Worm (Caenorhabditis elegans) whole organism, mixed stage, embryonic: ENCODE results near the gene ZK632.9.

Source experiments
- M03D4.4 ChIP-seq: sonication (generic microtip); optimal IDR thresholded peaks from 2 replicates; lab custom pipeline; 2017; ENCODE audit warnings: mild to moderate bottlenecking, missing genetic modification characterization, missing compliant biosample characterization
- bed-3 ChIP-seq: fragments of 200-800 bp; sonication (Bioruptor generic); optimal IDR thresholded peaks from 3 replicates; lab custom pipeline; 2018; ENCODE audit warnings: mild to moderate bottlenecking, missing genetic modification characterization, moderate library complexity, missing compliant biosample characterization
- blmp-1 ChIP-seq: fragments of 150-350 bp; optimal IDR thresholded peaks from 2 replicates; lab custom pipeline; 2014; ENCODE audit warnings: missing biosample characterization, missing genetic modification characterization
- ceh-39 ChIP-seq: fragments of 150-350 bp; optimal IDR thresholded peaks from 2 replicates; lab custom pipeline; 2014; ENCODE audit warnings: missing biosample characterization, missing genetic modification characterization
- ceh-83 ChIP-seq: fragments of 200-800 bp; sonication (Bioruptor generic); optimal IDR thresholded peaks from 2 replicates; lab custom pipeline; 2018; ENCODE audit warnings: mild to moderate bottlenecking, missing genetic modification characterization, missing compliant biosample characterization
- ces-1 ChIP-seq: fragments of 150-350 bp; optimal IDR thresholded peaks from 2 replicates; lab custom pipeline; 2014; ENCODE audit warnings: missing biosample characterization, missing genetic modification reagents, missing genetic modification characterization
- drap-1 ChIP-seq: fragments of 200-800 bp; sonication (Bioruptor generic); optimal IDR thresholded peaks from 3 replicates; lab custom pipeline; 2018; ENCODE audit warnings: mild to moderate bottlenecking, missing genetic modification characterization, missing compliant biosample characterization
- elt-1 ChIP-seq: sonication (generic microtip); optimal IDR thresholded peaks from 2 replicates; lab custom pipeline; 2017; ENCODE audit warnings: missing genetic modification characterization, mild to moderate bottlenecking, missing compliant biosample characterization, antibody characterized with exemption, moderate library complexity, borderline replicate concordance; ENCODE audit not compliant: insufficient read depth
- flh-1 ChIP-seq: fragments of 200-800 bp; sonication (Bioruptor generic); optimal IDR thresholded peaks from 2 replicates; lab custom pipeline; 2018; ENCODE audit warnings: mild to moderate bottlenecking, missing genetic modification characterization, moderate library complexity, missing compliant biosample characterization
- ham-2 ChIP-seq: fragments of 200-800 bp; sonication (Bioruptor generic); optimal IDR thresholded peaks from 2 replicates; lab custom pipeline; 2018; ENCODE audit warnings: mild to moderate bottlenecking, missing genetic modification characterization, missing compliant biosample characterization
- hlh-1 ChIP-seq: fragments of 150-350 bp; optimal IDR thresholded peaks from 2 replicates; lab custom pipeline; 2014; ENCODE audit warnings: missing biosample characterization, missing genetic modification reagents, missing genetic modification characterization
- lin-13 ChIP-seq: fragments of 150-350 bp; optimal IDR thresholded peaks from 2 replicates; lab custom pipeline; 2014; ENCODE audit warnings: missing biosample characterization, missing genetic modification characterization
- lsy-2 ChIP-seq: fragments of 150-350 bp; optimal IDR thresholded peaks from 2 replicates; lab custom pipeline; 2014; ENCODE audit warnings: missing biosample characterization, missing genetic modification characterization
- mab-5 ChIP-seq: fragments of 150-350 bp; optimal IDR thresholded peaks from 2 replicates; lab custom pipeline; 2014; ENCODE audit warnings: missing biosample characterization, missing genetic modification characterization
- mep-1 ChIP-seq: fragments of 150-350 bp; optimal IDR thresholded peaks from 2 replicates; lab custom pipeline; 2017; ENCODE audit warnings: missing biosample characterization, missing genetic modification reagents, missing genetic modification characterization, inconsistent platforms
- nhr-12 ChIP-seq: fragments of 150-350 bp; optimal IDR thresholded peaks from 2 replicates; lab custom pipeline; 2014; ENCODE audit warnings: missing biosample characterization, missing genetic modification characterization
- nhr-2 ChIP-seq: fragments of 150-350 bp; optimal IDR thresholded peaks from 2 replicates; lab custom pipeline; 2014; ENCODE audit warnings: missing biosample characterization, missing genetic modification characterization
- nhr-237 ChIP-seq: fragments of 150-350 bp; optimal IDR thresholded peaks from 2 replicates; lab custom pipeline; 2014; ENCODE audit warnings: missing biosample characterization, missing genetic modification characterization
- nhr-76 ChIP-seq: sonication (generic microtip); optimal IDR thresholded peaks from 2 replicates; lab custom pipeline; 2017; ENCODE audit warnings: missing biosample characterization, missing genetic modification characterization
- pha-4 ChIP-seq: fragments of 150-350 bp; optimal IDR thresholded peaks from 2 replicates; lab custom pipeline; 2018; ENCODE audit warnings: missing biosample characterization, missing genetic modification reagents, missing genetic modification characterization
- snpc-4 ChIP-seq: fragments of 150-350 bp; optimal IDR thresholded peaks from 2 replicates; lab custom pipeline; 2014; ENCODE audit warnings: missing biosample characterization, missing genetic modification characterization
- sptf-1 ChIP-seq: sonication (generic microtip); optimal IDR thresholded peaks from 2 replicates; lab custom pipeline; 2017; ENCODE audit warnings: mild to moderate bottlenecking, missing genetic modification characterization, moderate library complexity, missing compliant biosample characterization
- tbx-8 ChIP-seq: fragments of 200-800 bp; sonication (Bioruptor generic); optimal IDR thresholded peaks from 2 replicates; lab custom pipeline; 2018; ENCODE audit warnings: mild to moderate bottlenecking, missing genetic modification characterization, moderate library complexity, missing compliant biosample characterization
- unc-120 ChIP-seq: sonication (generic microtip); optimal IDR thresholded peaks from 2 replicates; lab custom pipeline; 2017; ENCODE audit warnings: missing genetic modification characterization, missing compliant biosample characterization; ENCODE audit not compliant: poor library complexity, severe bottlenecking
- zip-8 ChIP-seq: fragments of 150-350 bp; optimal IDR thresholded peaks from 2 replicates; lab custom pipeline; 2014; ENCODE audit warnings: missing biosample characterization, missing genetic modification characterization
- ztf-11 ChIP-seq: fragments of 150-350 bp; optimal IDR thresholded peaks from 2 replicates; lab custom pipeline; 2014; ENCODE audit warnings: missing biosample characterization, missing genetic modification characterization

Gene ZK632.9

ce11 chrIII:9834888-9835287, 9.7 kb upstream of the ZK632.9 start, which contains the start of gene K11H3.8:
TSS of gene K11H3.8 (plus strand) at chrIII:9835188.
- no peak for TF ChIP-seq ham-2

ce11 chrIII:9832569-9832968, 7.3 kb upstream of the ZK632.9 start:
- TF ChIP-seq lin-13 (tag; lab: Kevin White, UChicago) (no peak), mep-1 (tag; lab: Kevin White, UChicago) (no peak), nhr-2 (no peak), pha-4 (tag; lab: Kevin White, UChicago) (no peak), unc-120 (tag; lab: Kevin White, UChicago) (no peak), hlh-1 (tag; lab: Kevin White, UChicago) (no peak), ham-2 (no peak), bed-3 (GFP tag; lab: Kevin White, UChicago) (no peak), flh-1 (GFP tag; lab: Kevin White, UChicago) (no peak)

ce11 chrIII:9830502-9830901, 5.3 kb upstream of the ZK632.9 start, which contains the start of gene ZK632.12:
TSS of gene ZK632.12 (plus strand) at chrIII:9830802.
- TF ChIP-seq elt-1 (tag; lab: Kevin White, UChicago) (no peak), mab-5 (tag; lab: Kevin White, UChicago) (no peak), sptf-1 (no peak), blmp-1 (tag; lab: Kevin White, UChicago) (no peak), nhr-12 (no peak), zip-8 (tag; lab: Kevin White, UChicago) (no peak), lin-13 (tag; lab: Kevin White, UChicago) (no peak), M03D4.4 (tag; lab: Kevin White, UChicago) (no peak)

ce11 chrIII:9827163-9827951, 2.1 kb upstream of the ZK632.9 start, which contains the start of the genes ZK632.10 and ZK632.11:
TSS of gene ZK632.10 (minus strand) at chrIII:9827722.
TSS of gene ZK632.11 (plus strand) at chrIII:9827915.
- peak; percentile 76 for TF ChIP-seq pha-4 (tag; lab: Kevin White, UChicago)
- TF ChIP-seq zip-8 (tag; lab: Kevin White, UChicago), result peak; percentile 38
- TF ChIP-seq snpc-4 (tag; lab: Kevin White, UChicago), result no peak
- peak; percentile 61 for TF ChIP-seq ces-1 (GFP tag; lab: Kevin White, UChicago)
- peak; percentile 9 for TF ChIP-seq nhr-237
- peak; percentile 4 for TF ChIP-seq mep-1 (tag; lab: Kevin White, UChicago)
- peak; percentile 96 for TF ChIP-seq lsy-2
- TF ChIP-seq ceh-83 (GFP tag; lab: Kevin White, UChicago), result no peak

- no peak for TF ChIP-seq unc-120 (tag; lab: Kevin White, UChicago)
- peak; percentile 3 for TF ChIP-seq mep-1 (tag; lab: Kevin White, UChicago)
- no peak for TF ChIP-seq nhr-76 (tag; lab: Kevin White, UChicago)
- TF ChIP-seq nhr-2, result no peak
- no peak for TF ChIP-seq blmp-1 (tag; lab: Kevin White, UChicago)
- TF ChIP-seq ham-2, result no peak
Observed at ce11 chrIII:9826005-9826404, 773 bp upstream of the ZK632.9 start.

- no peak for TF ChIP-seq hlh-1 (tag; lab: Kevin White, UChicago)
- no peak for TF ChIP-seq elt-1 (tag; lab: Kevin White, UChicago)
- TF ChIP-seq zip-8 (tag; lab: Kevin White, UChicago), result no peak
- TF ChIP-seq snpc-4 (tag; lab: Kevin White, UChicago), result no peak
- no peak for TF ChIP-seq drap-1 (GFP tag; lab: Kevin White, UChicago)
- no peak for TF ChIP-seq tbx-8 (GFP tag; lab: Kevin White, UChicago)
- no peak for TF ChIP-seq unc-120 (tag; lab: Kevin White, UChicago)
- no peak for TF ChIP-seq ztf-11 (tag; lab: Kevin White, UChicago)
- TF ChIP-seq ceh-39, result no peak
- no peak for TF ChIP-seq nhr-12
- TF ChIP-seq ham-2, result no peak
- no peak for TF ChIP-seq nhr-237
- TF ChIP-seq nhr-76 (tag; lab: Kevin White, UChicago), result no peak
- no peak for TF ChIP-seq blmp-1 (tag; lab: Kevin White, UChicago)
- TF ChIP-seq flh-1 (GFP tag; lab: Kevin White, UChicago), result no peak
Observed at ce11 chrIII:9824330-9824934, 800 bp downstream of the ZK632.9 start, which contains the start of gene lin-52. TSS of gene lin-52 (minus strand) at chrIII:9824750.
